Worm (Caenorhabditis elegans) whole organism, L3 larva: ENCODE measurements around the gene str-44.

ENCODE experiments used
- egl-5 ChIP-seq: fragments of 150-350 bp; optimal IDR thresholded peaks from 2 replicates; lab custom pipeline; 2017; ENCODE audit warnings: missing biosample characterization, missing genetic modification reagents, missing genetic modification characterization, inconsistent platforms
- elt-3 ChIP-seq, 3 experiments: fragments of 150-350 bp in 1 of 3; sonication (generic microtip) in 2 of 3; optimal IDR thresholded peaks; 2 replicates in 2 of 3; 4 replicates in 1 of 3; lab custom pipeline; 2014 to 2017; ENCODE audit warnings: missing biosample characterization in 3 of 3, missing genetic modification characterization in 3 of 3
- fkh-10 ChIP-seq: sonication (generic microtip); optimal IDR thresholded peaks from 2 replicates; lab custom pipeline; 2017; ENCODE audit warnings: missing biosample characterization, missing genetic modification reagents, missing genetic modification characterization
- jun-1 ChIP-seq: fragments of 150-350 bp; optimal IDR thresholded peaks from 2 replicates; lab custom pipeline; 2014; ENCODE audit warnings: missing biosample characterization, missing genetic modification reagents, missing genetic modification characterization
- lsy-12 ChIP-seq: sonication (generic microtip); optimal IDR thresholded peaks from 2 replicates; lab custom pipeline; 2016; ENCODE audit warnings: mild to moderate bottlenecking, missing genetic modification characterization, missing compliant biosample characterization
- mdl-1 ChIP-seq: fragments of 150-350 bp; optimal IDR thresholded peaks from 2 replicates; lab custom pipeline; 2014; ENCODE audit warnings: missing biosample characterization, missing genetic modification characterization
- nfya-1 ChIP-seq: sonication (generic microtip); optimal IDR thresholded peaks from 2 replicates; lab custom pipeline; 2017; ENCODE audit warnings: missing genetic modification characterization, mild to moderate bottlenecking, missing compliant biosample characterization, antibody characterized with exemption, moderate library complexity; ENCODE audit not compliant: insufficient read depth
- nhr-23 ChIP-seq: fragments of 150-350 bp; optimal IDR thresholded peaks from 2 replicates; lab custom pipeline; 2014; ENCODE audit warnings: missing biosample characterization, missing genetic modification reagents, missing genetic modification characterization
- nhr-237 ChIP-seq: fragments of 150-350 bp; optimal IDR thresholded peaks from 2 replicates; lab custom pipeline; 2014; ENCODE audit warnings: missing biosample characterization, missing genetic modification characterization
- nhr-43 ChIP-seq: sonication (generic microtip); optimal IDR thresholded peaks from 2 replicates; lab custom pipeline; 2016; ENCODE audit warnings: mild to moderate bottlenecking, missing genetic modification characterization, missing compliant biosample characterization; ENCODE audit not compliant: poor library complexity, severe bottlenecking
- pha-4 ChIP-seq: fragments of 150-350 bp; optimal IDR thresholded peaks from 2 replicates; lab custom pipeline; 2014; ENCODE audit warnings: missing biosample characterization, missing genetic modification reagents, missing genetic modification characterization
- snpc-4 ChIP-seq: fragments of 150-350 bp; optimal IDR thresholded peaks from 2 replicates; lab custom pipeline; 2014; ENCODE audit warnings: missing biosample characterization, missing genetic modification characterization
- unc-39 ChIP-seq: sonication (generic microtip); optimal IDR thresholded peaks from 4 replicates; lab custom pipeline; 2017; ENCODE audit warnings: missing biosample characterization, missing genetic modification characterization
- unc-62 ChIP-seq: fragments of 150-350 bp; sonication (generic microtip); optimal IDR thresholded peaks from 4 replicates; lab custom pipeline; 2014; ENCODE audit warnings: missing biosample characterization, missing genetic modification reagents, missing genetic modification characterization

DNA sequence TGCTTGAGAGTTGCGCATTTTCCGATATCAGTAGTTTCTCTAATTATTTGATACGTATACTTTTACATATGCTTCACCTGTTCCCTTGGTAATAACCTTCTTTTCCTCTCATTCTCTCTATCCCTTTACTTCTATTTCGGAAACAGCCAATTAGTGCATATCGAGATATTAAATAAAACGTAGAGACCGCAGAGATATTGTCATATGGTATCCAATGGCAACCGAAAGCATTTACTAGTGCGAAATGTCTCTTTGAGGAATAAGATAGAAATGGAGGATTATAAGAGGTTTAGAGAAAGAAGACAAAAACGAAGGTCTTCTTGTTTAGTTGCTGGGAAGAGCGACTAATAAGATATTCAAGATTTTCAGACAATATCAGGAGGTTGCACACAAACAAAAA lies 20.6 kb upstream of the str-44 start, which contains the start of gene maph-9:
- TF ChIP-seq pha-4: no peak
- TF ChIP-seq nhr-43 (tag; lab: Kevin White, UChicago): no peak
- no peak for TF ChIP-seq egl-5 (tag; lab: Kevin White, UChicago)
- no peak for TF ChIP-seq jun-1 (tag; lab: Kevin White, UChicago)
- TF ChIP-seq nfya-1 (tag; lab: Kevin White, UChicago): no peak
- no peak for TF ChIP-seq unc-62 (GFP tag; lab: Kevin White, UChicago)
- TF ChIP-seq nhr-23: no peak
- no peak for TF ChIP-seq unc-39 (tag; lab: Kevin White, UChicago)
- TF ChIP-seq elt-3 (tag; optimal IDR thresholded peaks at IDR 0.05; lab: Kevin White, UChicago): no peak
- TF ChIP-seq lsy-12: no peak
- TF ChIP-seq fkh-10 (GFP tag; lab: Kevin White, UChicago): no peak
- TF ChIP-seq mdl-1: no peak
- TF ChIP-seq nhr-237: no peak
- no peak for TF ChIP-seq snpc-4 (tag; lab: Kevin White, UChicago)
